Worm (Caenorhabditis elegans) whole organism, late embryonic: ENCODE measurements around the gene ZK1240.5.

Experiments used
- Y22D7AL.16 ChIP-seq: sonication (generic microtip); optimal IDR thresholded peaks from 2 replicates; lab custom pipeline; 2016; ENCODE audit warnings: missing genetic modification characterization, missing compliant biosample characterization
- ceh-2 ChIP-seq: sonication (generic microtip); optimal IDR thresholded peaks from 2 replicates; lab custom pipeline; 2016; ENCODE audit warnings: missing genotype, missing genetic modification characterization, missing compliant biosample characterization
- elt-2 ChIP-seq: sonication (generic microtip); optimal IDR thresholded peaks from 2 replicates; lab custom pipeline; 2016; ENCODE audit warnings: missing genetic modification reagents, missing genetic modification characterization, missing compliant biosample characterization
- hlh-30 ChIP-seq: sonication (generic microtip); optimal IDR thresholded peaks from 2 replicates; lab custom pipeline; 2017; ENCODE audit warnings: antibody characterized with exemption, missing genetic modification characterization, missing compliant biosample characterization; ENCODE audit not compliant: insufficient read depth
- unc-55 ChIP-seq: sonication (generic microtip); optimal IDR thresholded peaks from 2 replicates; lab custom pipeline; 2017; ENCODE audit warnings: missing biosample characterization, missing genetic modification reagents, missing genetic modification characterization

ce11 chrII:2306741-2307140, 11.0 kb downstream of the ZK1240.5 start, which contains the start of gene B0281.3:
- no peak for TF ChIP-seq unc-55 (GFP tag; lab: Kevin White, UChicago)
- no peak for TF ChIP-seq ceh-2 (tag; lab: Kevin White, UChicago)
- no peak for TF ChIP-seq hlh-30
- TF ChIP-seq elt-2 (tag; lab: Kevin White, UChicago): no peak
- no peak for TF ChIP-seq Y22D7AL.16 (tag; lab: Kevin White, UChicago)
